Fruit fly (Drosophila melanogaster) whole organism, embryonic: Measurements from ENCODE around the gene CG43707.
A peak's percentile ranks its signal among the peaks of the same experiment; 100 is the strongest.

Experiments
- Atf3 ChIP-seq: fragments of 200-800 bp; sonication (Bioruptor generic); optimal IDR thresholded peaks from 3 replicates; lab custom pipeline; 2016; ENCODE audit warnings: missing biosample characterization, missing genetic modification characterization
- BtbVII ChIP-seq: fragments of 200-800 bp; sonication (Bioruptor generic); optimal IDR thresholded peaks from 3 replicates; lab custom pipeline; 2017; ENCODE audit warnings: missing biosample characterization, mild to moderate bottlenecking, missing genetic modification characterization
- CG10209 ChIP-seq: fragments of 200-800 bp; sonication (Bioruptor generic); optimal IDR thresholded peaks from 3 replicates; lab custom pipeline; 2017; ENCODE audit warnings: missing biosample characterization, mild to moderate bottlenecking, missing genetic modification characterization, missing genetic modification reagents
- CG10565 ChIP-seq: fragments of 200-800 bp; sonication (Bioruptor generic); optimal IDR thresholded peaks from 3 replicates; lab custom pipeline; 2016; ENCODE audit warnings: missing biosample characterization, mild to moderate bottlenecking, missing genetic modification characterization
- CG12219 ChIP-seq: fragments of 200-800 bp; sonication (Bioruptor generic); optimal IDR thresholded peaks from 3 replicates; lab custom pipeline; 2018; ENCODE audit warnings: missing biosample characterization, mild to moderate bottlenecking, missing genetic modification characterization
- CG12391 ChIP-seq: fragments of 200-800 bp; sonication (Bioruptor generic); optimal IDR thresholded peaks from 3 replicates; lab custom pipeline; 2018; ENCODE audit warnings: missing biosample characterization, mild to moderate bottlenecking, missing genetic modification characterization, moderate library complexity
- CG14860 ChIP-seq: fragments of 200-800 bp; sonication (Bioruptor generic); IDR thresholded peaks from 3 replicates; pipeline ENCODE4 v1.3.6; 2022; ENCODE audit warnings: missing biosample characterization, missing genetic modification characterization; ENCODE audit not compliant: partially characterized antibody
- CG15514 ChIP-seq: fragments of 200-800 bp; sonication (Bioruptor generic); optimal IDR thresholded peaks from 3 replicates; lab custom pipeline; 2017; ENCODE audit warnings: missing biosample characterization, missing genetic modification characterization, mild to moderate bottlenecking, moderate library complexity, missing genetic modification reagents
- CG18262 ChIP-seq: fragments of 200-800 bp; optimal IDR thresholded peaks from 3 replicates; lab custom pipeline; 2019; ENCODE audit warnings: missing biosample characterization, mild to moderate bottlenecking, missing genetic modification characterization, moderate library complexity
- CG1832 ChIP-seq: fragments of 200-800 bp; sonication (Bioruptor generic); optimal IDR thresholded peaks from 2 replicates; lab custom pipeline; 2017; ENCODE audit warnings: missing biosample characterization, mild to moderate bottlenecking, missing genetic modification characterization, inconsistent platforms
- CG18599 ChIP-seq: fragments of 200-800 bp; sonication (Bioruptor generic); optimal IDR thresholded peaks from 3 replicates; lab custom pipeline; 2017; ENCODE audit warnings: missing biosample characterization, missing genetic modification characterization, mild to moderate bottlenecking, moderate library complexity, missing genetic modification reagents
- CG30431 ChIP-seq: fragments of 200-800 bp; sonication (Bioruptor generic); optimal IDR thresholded peaks from 2 replicates; lab custom pipeline; 2017; ENCODE audit warnings: missing biosample characterization, missing genetic modification characterization
- CG31388 ChIP-seq: fragments of 200-800 bp; sonication (Bioruptor generic); optimal IDR thresholded peaks from 2 replicates; lab custom pipeline; 2016; ENCODE audit warnings: missing biosample characterization, missing genetic modification characterization
- CG3726 ChIP-seq: fragments of 200-800 bp; sonication (Bioruptor generic); IDR thresholded peaks from 3 replicates; pipeline ENCODE4, ENCODE4 v1.3.6; 2022; ENCODE audit warnings: missing biosample characterization, missing genetic modification characterization
- CG3847 ChIP-seq: fragments of 200-800 bp; sonication (Bioruptor generic); IDR thresholded peaks from 2 replicates; pipeline ENCODE4 v1.3.6; 2022; ENCODE audit warnings: missing biosample characterization, missing genetic modification characterization
- CG3995 ChIP-seq: fragments of 200-800 bp; sonication (Bioruptor generic); optimal IDR thresholded peaks from 3 replicates; lab custom pipeline; 2016; ENCODE audit warnings: missing biosample characterization, missing genetic modification characterization
- CG43689 ChIP-seq: fragments of 200-800 bp; sonication (Bioruptor generic); IDR thresholded peaks from 2 replicates; pipeline ENCODE4 v1.3.6; 2022; ENCODE audit warnings: missing biosample characterization, missing genetic modification characterization
- CG4730 ChIP-seq: fragments of 200-800 bp; sonication (Bioruptor generic); IDR thresholded peaks from 2 replicates; pipeline ENCODE4 v1.3.6; 2022; ENCODE audit warnings: missing biosample characterization, missing genetic modification characterization
- CG6654 ChIP-seq: fragments of 200-800 bp; sonication (Bioruptor generic); optimal IDR thresholded peaks from 2 replicates; lab custom pipeline; 2017; ENCODE audit warnings: missing biosample characterization, mild to moderate bottlenecking, missing genetic modification characterization
- CG9609 ChIP-seq: fragments of 200-800 bp; sonication (Bioruptor generic); optimal IDR thresholded peaks from 3 replicates; lab custom pipeline; 2016; ENCODE audit warnings: missing biosample characterization, missing genetic modification characterization
- Elba2 ChIP-seq: fragments of 200-800 bp; sonication (Bioruptor generic); optimal IDR thresholded peaks from 3 replicates; lab custom pipeline; 2016; ENCODE audit warnings: missing biosample characterization, missing genetic modification characterization
- Ets65A ChIP-seq: fragments of 200-800 bp; sonication (Bioruptor generic); peaks from one replicate; lab custom pipeline; 2016; ENCODE audit warnings: missing biosample characterization, missing genetic modification characterization
- Lim3 ChIP-seq: fragments of 200-800 bp; sonication (Bioruptor generic); IDR thresholded peaks from 2 replicates; pipeline ENCODE4 v1.3.6; 2022; ENCODE audit warnings: missing biosample characterization, missing genetic modification characterization
- Med ChIP-seq: fragments of 200-800 bp; sonication (Bioruptor generic); peaks from one replicate; lab custom pipeline; 2016; ENCODE audit warnings: missing biosample characterization, missing genetic modification characterization, mild to moderate bottlenecking, inconsistent platforms, moderate library complexity
- Myb ChIP-seq: fragments of 200-800 bp; sonication (Bioruptor generic); optimal IDR thresholded peaks from 2 replicates; lab custom pipeline; 2016; ENCODE audit warnings: missing biosample characterization, missing genetic modification characterization
- NC2α ChIP-seq: fragments of 200-800 bp; sonication (Bioruptor generic); optimal IDR thresholded peaks from 2 replicates; lab custom pipeline; 2016; ENCODE audit warnings: missing biosample characterization, missing genetic modification characterization
- NC2β ChIP-seq: fragments of 200-800 bp; sonication (Bioruptor generic); optimal IDR thresholded peaks from 2 replicates; lab custom pipeline; 2016; ENCODE audit warnings: missing biosample characterization, missing genetic modification characterization
- Six4 ChIP-seq: fragments of 200-800 bp; sonication (Bioruptor generic); optimal IDR thresholded peaks from 2 replicates; lab custom pipeline; 2016; ENCODE audit warnings: missing biosample characterization, missing genetic modification characterization
- Taf1 ChIP-seq: fragments of 200-800 bp; sonication (Bioruptor generic); IDR thresholded peaks from 2 replicates; pipeline ENCODE4 v1.3.6; 2022; ENCODE audit warnings: missing biosample characterization, missing genetic modification characterization
- Usf ChIP-seq: fragments of 200-800 bp; sonication (Bioruptor generic); optimal IDR thresholded peaks from 2 replicates; lab custom pipeline; 2017; ENCODE audit warnings: missing genotype, missing biosample characterization, missing genetic modification characterization
- bbx ChIP-seq: fragments of 200-800 bp; sonication (Bioruptor generic); IDR thresholded peaks from 2 replicates; pipeline ENCODE4 v1.3.6; 2022; ENCODE audit warnings: missing biosample characterization, missing genetic modification characterization; ENCODE audit not compliant: partially characterized antibody
- cas ChIP-seq: fragments of 200-800 bp; sonication (Bioruptor generic); IDR thresholded peaks from 2 replicates; pipeline ENCODE4 v1.3.6; 2022; ENCODE audit warnings: missing biosample characterization, missing genetic modification characterization
- caup ChIP-seq: fragments of 200-800 bp; sonication (Bioruptor generic); optimal IDR thresholded peaks from 3 replicates; lab custom pipeline; 2017; ENCODE audit warnings: missing biosample characterization, mild to moderate bottlenecking, missing genetic modification characterization, moderate library complexity; ENCODE audit not compliant: severe bottlenecking
- chif ChIP-seq, 2 experiments: fragments of 200-800 bp; sonication (Bioruptor generic); optimal IDR thresholded peaks; 3 replicates each; lab custom pipeline; 2016; ENCODE audit warnings: missing biosample characterization in 2 of 2, missing genetic modification characterization in 2 of 2
- chm ChIP-seq: fragments of 200-800 bp; sonication (Bioruptor generic); IDR thresholded peaks from 2 replicates; pipeline ENCODE4 v1.3.6; 2022; ENCODE audit warnings: missing biosample characterization, missing genetic modification characterization
- chn ChIP-seq: fragments of 200-800 bp; sonication (Bioruptor generic); optimal IDR thresholded peaks from 2 replicates; lab custom pipeline; 2016; ENCODE audit warnings: missing biosample characterization, missing genetic modification characterization
- dati ChIP-seq: fragments of 200-800 bp; sonication (Bioruptor generic); IDR thresholded peaks from 2 replicates; pipeline ENCODE4 v1.3.6; 2022; ENCODE audit warnings: missing biosample characterization, missing genetic modification characterization
- ems ChIP-seq: fragments of 200-800 bp; sonication (Bioruptor generic); optimal IDR thresholded peaks from 3 replicates; lab custom pipeline; 2016; ENCODE audit warnings: missing biosample characterization, missing genetic modification characterization
- fd64A ChIP-seq: fragments of 200-800 bp; sonication (Bioruptor generic); optimal IDR thresholded peaks from 3 replicates; lab custom pipeline; 2018; ENCODE audit warnings: missing biosample characterization, mild to moderate bottlenecking, missing genetic modification characterization
- ftz-f1 ChIP-seq: fragments of 200-800 bp; sonication (Bioruptor generic); optimal IDR thresholded peaks from 2 replicates; lab custom pipeline; 2016; ENCODE audit warnings: missing biosample characterization, missing genetic modification characterization
- gfzf ChIP-seq: fragments of 200-800 bp; sonication (Bioruptor generic); optimal IDR thresholded peaks from 2 replicates; lab custom pipeline; 2016; ENCODE audit warnings: missing biosample characterization, mild to moderate bottlenecking, missing genetic modification characterization, moderate library complexity
- gsb ChIP-seq: fragments of 200-800 bp; sonication (Bioruptor generic); IDR thresholded peaks from 2 replicates; pipeline ENCODE4 v1.3.6; 2022; ENCODE audit warnings: missing biosample characterization, missing genetic modification characterization
- gt ChIP-seq: fragments of 200-800 bp; sonication (Bioruptor generic); IDR thresholded peaks from 2 replicates; pipeline ENCODE4 v1.3.6; 2022; ENCODE audit warnings: missing biosample characterization, missing genetic modification characterization
- nmo ChIP-seq: fragments of 200-800 bp; sonication (Bioruptor generic); optimal IDR thresholded peaks from 2 replicates; lab custom pipeline; 2018; ENCODE audit warnings: missing biosample characterization, mild to moderate bottlenecking, missing genetic modification characterization, moderate library complexity
- prd ChIP-seq, 3 experiments: fragments of >200 bp in 2 of 3; fragments of 200-800 bp in 1 of 3; sonication (Bioruptor generic) in 1 of 3; optimal IDR thresholded peaks in 2 of 3; IDR thresholded peaks in 1 of 3; 2 replicates in 2 of 3; 3 replicates in 1 of 3; pipeline versions ENCODE4 v1.3.6 to Lab custom; 2017 to 2022; ENCODE audit warnings: missing biosample characterization in 1 of 3, missing genetic modification characterization in 1 of 3
- pros ChIP-seq: fragments of 200-800 bp; sonication (Bioruptor generic); optimal IDR thresholded peaks from 3 replicates; lab custom pipeline; 2019; ENCODE audit warnings: missing biosample characterization, mild to moderate bottlenecking, missing genetic modification characterization, moderate library complexity
- sob ChIP-seq: fragments of 200-800 bp; sonication (Bioruptor generic); IDR thresholded peaks from 2 replicates; pipeline ENCODE4 v1.3.6; 2022; ENCODE audit warnings: missing biosample characterization, missing genetic modification characterization
- stc ChIP-seq: fragments of 200-800 bp; sonication (Bioruptor generic); IDR thresholded peaks from 2 replicates; pipeline ENCODE4 v1.3.6; 2022; ENCODE audit warnings: missing biosample characterization, missing genetic modification characterization
- tll ChIP-seq, 2 experiments: fragments of 200-800 bp in 1 of 2; fragments of >200 bp in 1 of 2; sonication (Bioruptor generic) in 1 of 2; optimal IDR thresholded peaks; 2 replicates each; lab custom pipeline; 2017 to 2019; ENCODE audit warnings: missing biosample characterization in 2 of 2, missing genetic modification characterization in 2 of 2, mild to moderate bottlenecking in 1 of 2, moderate library complexity in 1 of 2
- unpg ChIP-seq: fragments of 200-800 bp; sonication (Bioruptor generic); optimal IDR thresholded peaks from 3 replicates; lab custom pipeline; 2018; ENCODE audit warnings: missing biosample characterization, mild to moderate bottlenecking, missing genetic modification characterization, moderate library complexity
- wdn ChIP-seq: fragments of 200-800 bp; sonication (Bioruptor generic); IDR thresholded peaks from 2 replicates; pipeline ENCODE4 v1.3.6; 2022; ENCODE audit warnings: missing biosample characterization, missing genetic modification characterization

Gene CG43707

DNA sequence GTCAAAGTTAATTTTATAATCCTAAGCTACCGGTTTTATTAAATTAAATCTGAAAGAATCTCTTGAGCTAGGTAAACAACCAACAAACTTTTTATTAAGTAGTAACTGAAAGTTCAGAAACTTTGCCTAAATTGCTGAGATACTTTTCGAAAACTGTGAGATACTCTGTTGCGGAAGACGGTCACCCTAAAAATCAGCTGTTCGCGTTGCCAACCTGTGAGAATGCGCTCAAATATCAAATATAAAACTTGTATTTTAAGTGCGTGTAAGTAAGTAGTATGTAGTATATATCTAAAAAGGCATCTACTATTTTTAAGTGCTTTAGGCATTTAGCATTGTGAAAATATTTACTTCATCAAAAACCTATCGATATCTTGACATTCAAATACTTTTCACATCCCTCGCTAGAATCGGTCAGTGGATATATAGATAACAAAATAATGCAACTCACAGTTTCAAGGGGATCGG, 44.1 kb upstream of the CG43707 start, which contains the start of the genes CG31955 and CG2818 (continued):
- TF ChIP-seq chn: peak; percentile 16
- TF ChIP-seq bbx (GFP tag; lab: Robert Waterston, UW): peak; percentile 38; the same call in 1 of the 2 replicates
- no peak for TF ChIP-seq CG1832
- no peak for TF ChIP-seq CG10209
- no peak for TF ChIP-seq CG6654 (GFP tag; lab: Kevin White, UChicago)
- peak; percentile 70 for TF ChIP-seq Med (GFP tag; lab: Kevin White, UChicago)
- no peak for TF ChIP-seq chif (GFP tag; optimal IDR thresholded peaks at IDR 0.05; lab: Kevin White, UChicago)
- TF ChIP-seq CG18262 (tag; lab: Kevin White, UChicago): no peak
- no peak for TF ChIP-seq fd64A (GFP tag; lab: Kevin White, UChicago)
- no peak for TF ChIP-seq ems (GFP tag; lab: Kevin White, UChicago)
- peak; percentile 52 for TF ChIP-seq gfzf
- TF ChIP-seq unpg: no peak
- TF ChIP-seq tll (GFP tag; optimal IDR thresholded peaks at IDR 0.05; lab: Kevin White, UChicago): no peak
- peak; percentile 18 for TF ChIP-seq CG12391 (tag; lab: Kevin White, UChicago)
- no peak for TF ChIP-seq CG31388 (GFP tag; lab: Kevin White, UChicago)
- no peak for TF ChIP-seq CG3726 (GFP tag; lab: Robert Waterston, UW)
- no peak for TF ChIP-seq sob (GFP tag; lab: Robert Waterston, UW)
- no peak for TF ChIP-seq gsb (GFP tag; lab: Robert Waterston, UW)
- no peak for TF ChIP-seq BtbVII
- TF ChIP-seq CG43689 (GFP tag; lab: Robert Waterston, UW): no peak
- no peak for TF ChIP-seq CG18599 (GFP tag; lab: Kevin White, UChicago)
- no peak for TF ChIP-seq stc (GFP tag; lab: Robert Waterston, UW)
- no peak for TF ChIP-seq CG4730
- TF ChIP-seq Elba2 (GFP tag; lab: Kevin White, UChicago): no peak
- TF ChIP-seq CG3995 (GFP tag; lab: Kevin White, UChicago): peak; percentile 58
- TF ChIP-seq CG12219: no peak
- TF ChIP-seq Usf (GFP tag; lab: Kevin White, UChicago): no peak
- TF ChIP-seq wdn (GFP tag; lab: Robert Waterston, UW): no peak
- no peak for TF ChIP-seq cas (GFP tag; lab: Robert Waterston, UW)
- peak; percentile 32 for TF ChIP-seq nmo
- TF ChIP-seq CG14860 (GFP tag; lab: Robert Waterston, UW): peak; percentile 21; the same call in 1 of the 3 replicates
- no peak for TF ChIP-seq Taf1
- peak; percentile 3 for TF ChIP-seq NC2β (GFP tag; lab: Kevin White, UChicago)
- no peak for TF ChIP-seq NC2α (GFP tag; lab: Kevin White, UChicago)
- TF ChIP-seq Ets65A (GFP tag; lab: Kevin White, UChicago): no peak
- peak; percentile 41 for TF ChIP-seq CG15514 (GFP tag; lab: Kevin White, UChicago)
- no peak for TF ChIP-seq ftz-f1 (GFP tag; lab: Kevin White, UChicago)
- TF ChIP-seq caup: no peak
- no peak for TF ChIP-seq prd (optimal IDR thresholded peaks at IDR 0.05; lab: Kevin White, UChicago)
- no peak; the same call in 2 of the 3 replicates for TF ChIP-seq prd (GFP tag; IDR thresholded peaks at IDR 0.05; lab: Robert Waterston, UW)
- no peak for TF ChIP-seq Lim3
- TF ChIP-seq Atf3 (GFP tag; lab: Kevin White, UChicago): no peak
- no peak for TF ChIP-seq Six4 (GFP tag; lab: Kevin White, UChicago)
- no peak for TF ChIP-seq CG10565 (GFP tag; lab: Kevin White, UChicago)
- TF ChIP-seq Myb (GFP tag; lab: Kevin White, UChicago): peak; percentile 55
- no peak for TF ChIP-seq pros
- TF ChIP-seq CG9609 (GFP tag; lab: Kevin White, UChicago): no peak
- peak; percentile 51 for TF ChIP-seq CG3847 (GFP tag; lab: Robert Waterston, UW)
- TF ChIP-seq CG30431: no peak
- TF ChIP-seq gt: no peak
- TF ChIP-seq dati (GFP tag; lab: Robert Waterston, UW): no peak
- no peak for TF ChIP-seq chm (GFP tag; lab: Robert Waterston, UW)
